Worm (Caenorhabditis elegans) whole organism, young adult: ENCODE data around the gene srh-204.

Experiments
- B0261.1 ChIP-seq: sonication (generic microtip); optimal IDR thresholded peaks from 2 replicates; lab custom pipeline; 2016; ENCODE audit warnings: mild to moderate bottlenecking, missing genetic modification characterization, moderate library complexity, missing compliant biosample characterization
- B0336.3 ChIP-seq: fragments of 200-800 bp; sonication (Bioruptor generic); IDR thresholded peaks from 2 replicates; pipeline ENCODE4 v1.3.6; 2022; ENCODE audit warnings: missing genetic modification characterization, missing compliant biosample characterization
- C17E4.6 ChIP-seq: fragments of 200-800 bp; sonication (Bioruptor generic); IDR thresholded peaks from 2 replicates; pipeline ENCODE4 v1.3.6; 2022; ENCODE audit warnings: missing genetic modification reagents, missing genetic modification characterization, missing compliant biosample characterization
- F22D6.2 ChIP-seq: sonication (generic microtip); optimal IDR thresholded peaks from 2 replicates; lab custom pipeline; 2016; ENCODE audit warnings: mild to moderate bottlenecking, missing genetic modification characterization, missing compliant biosample characterization
- K11D2.4 ChIP-seq: fragments of 200-800 bp; sonication (Bioruptor generic); IDR thresholded peaks from 2 replicates; pipeline ENCODE4 v1.3.6; 2022; ENCODE audit warnings: missing genetic modification reagents, missing genetic modification characterization, missing compliant biosample characterization
- K12H6.12 ChIP-seq: fragments of 200-800 bp; sonication (Bioruptor generic); optimal IDR thresholded peaks from 2 replicates; lab custom pipeline; 2018; ENCODE audit warnings: mild to moderate bottlenecking, missing genetic modification characterization, missing compliant biosample characterization
- Y56A3A.18 ChIP-seq: fragments of 200-800 bp; sonication (Bioruptor generic); IDR thresholded peaks from 2 replicates; pipeline ENCODE4 v1.3.6; 2022; ENCODE audit warnings: missing genetic modification reagents, missing genetic modification characterization, missing compliant biosample characterization
- aptf-2 ChIP-seq: fragments of 200-800 bp; sonication (Bioruptor generic); conservative IDR thresholded peaks from 2 replicates; pipeline ENCODE4 v1.3.6; 2022; ENCODE audit warnings: missing genetic modification reagents, missing genetic modification characterization, missing compliant biosample characterization
- ccch-3 ChIP-seq: fragments of 200-800 bp; sonication (Bioruptor generic); optimal IDR thresholded peaks from 2 replicates; lab custom pipeline; 2018; ENCODE audit warnings: mild to moderate bottlenecking, missing genetic modification characterization, missing compliant biosample characterization
- ceh-100 ChIP-seq: fragments of 200-800 bp; sonication (Bioruptor generic); IDR thresholded peaks from 2 replicates; pipeline ENCODE4 v1.3.6; 2022; ENCODE audit warnings: missing genetic modification reagents, missing genetic modification characterization, missing compliant biosample characterization
- ceh-40 ChIP-seq: fragments of 200-800 bp; sonication (Bioruptor generic); IDR thresholded peaks from 2 replicates; pipeline ENCODE4 v1.3.6; 2022; ENCODE audit warnings: missing genetic modification characterization, missing compliant biosample characterization
- ceh-91 ChIP-seq: fragments of 200-800 bp; sonication (Bioruptor generic); IDR thresholded peaks from 2 replicates; pipeline ENCODE4 v1.3.6; 2022; ENCODE audit warnings: missing genetic modification reagents, missing genetic modification characterization, missing compliant biosample characterization
- die-1 ChIP-seq: sonication (generic microtip); optimal IDR thresholded peaks from 2 replicates; lab custom pipeline; 2016; ENCODE audit warnings: missing genotype, mild to moderate bottlenecking, missing genetic modification characterization, missing compliant biosample characterization
- dpff-1 ChIP-seq: sonication (generic microtip); optimal IDR thresholded peaks from 2 replicates; lab custom pipeline; 2017; ENCODE audit warnings: mild to moderate bottlenecking, missing genetic modification characterization, missing compliant biosample characterization
- fkh-3 ChIP-seq: sonication (generic microtip); optimal IDR thresholded peaks from 2 replicates; lab custom pipeline; 2016; ENCODE audit warnings: mild to moderate bottlenecking, missing genetic modification characterization, missing compliant biosample characterization
- gei-17 ChIP-seq: fragments of 200-800 bp; sonication (Bioruptor generic); optimal IDR thresholded peaks from 2 replicates; lab custom pipeline; 2018; ENCODE audit warnings: mild to moderate bottlenecking, missing genetic modification characterization, missing compliant biosample characterization
- hlh-12 ChIP-seq: sonication (generic microtip); optimal IDR thresholded peaks from 2 replicates; lab custom pipeline; 2016; ENCODE audit warnings: missing genetic modification characterization, missing compliant biosample characterization
- hrde-1 ChIP-seq: sonication (generic microtip); optimal IDR thresholded peaks from 2 replicates; lab custom pipeline; 2016; ENCODE audit warnings: missing genetic modification characterization, mild to moderate bottlenecking, missing compliant biosample characterization, moderate library complexity, missing genotype, missing genetic modification reagents, borderline replicate concordance
- lin-26 ChIP-seq: fragments of 200-800 bp; sonication (Bioruptor generic); IDR thresholded peaks from 2 replicates; pipeline ENCODE4 v1.3.6; 2022; ENCODE audit warnings: missing genetic modification reagents, missing genetic modification characterization, missing compliant biosample characterization
- lin-40 ChIP-seq: sonication (generic microtip); optimal IDR thresholded peaks from 2 replicates; lab custom pipeline; 2016; ENCODE audit warnings: missing genetic modification characterization, mild to moderate bottlenecking, missing compliant biosample characterization, missing genotype, missing genetic modification reagents
- madf-8 ChIP-seq: fragments of 200-800 bp; sonication (Bioruptor generic); conservative IDR thresholded peaks from 2 replicates; pipeline ENCODE4 v1.3.6; 2022; ENCODE audit warnings: missing genetic modification reagents, missing genetic modification characterization, missing compliant biosample characterization
- mel-28 ChIP-seq: sonication (generic microtip); optimal IDR thresholded peaks from 2 replicates; lab custom pipeline; 2016; ENCODE audit warnings: borderline replicate concordance, mild to moderate bottlenecking, missing genetic modification characterization, missing compliant biosample characterization
- nhr-120 ChIP-seq: fragments of 200-800 bp; sonication (Bioruptor generic); IDR thresholded peaks from 2 replicates; pipeline ENCODE4 v1.3.6; 2022; ENCODE audit warnings: missing genetic modification characterization, missing compliant biosample characterization
- nhr-27 ChIP-seq: fragments of 200-800 bp; sonication (Bioruptor generic); optimal IDR thresholded peaks from 2 replicates; lab custom pipeline; 2018; ENCODE audit warnings: mild to moderate bottlenecking, missing genetic modification characterization, moderate library complexity, missing compliant biosample characterization
- rec-8 ChIP-seq, 2 experiments: sonication (generic microtip); optimal IDR thresholded peaks; 2 replicates each; lab custom pipeline; 2016; ENCODE audit warnings: mild to moderate bottlenecking in 2 of 2, missing genetic modification characterization in 2 of 2, missing genetic modification reagents in 2 of 2, missing genotype in 2 of 2, missing biosample characterization in 1 of 2, missing compliant biosample characterization in 1 of 2, moderate library complexity in 1 of 2
- repo-1 ChIP-seq: sonication (generic microtip); optimal IDR thresholded peaks from 2 replicates; lab custom pipeline; 2017; ENCODE audit warnings: mild to moderate bottlenecking, missing genetic modification characterization, missing compliant biosample characterization
- snpc-1.1 ChIP-seq: sonication (generic microtip); optimal IDR thresholded peaks from 2 replicates; lab custom pipeline; 2017; ENCODE audit warnings: missing genetic modification characterization, mild to moderate bottlenecking, missing compliant biosample characterization, antibody characterized with exemption, moderate library complexity, missing genotype, missing genetic modification reagents; ENCODE audit not compliant: insufficient read depth
- snpc-3.4 ChIP-seq: sonication (generic microtip); optimal IDR thresholded peaks from 2 replicates; lab custom pipeline; 2017; ENCODE audit warnings: missing genetic modification characterization, mild to moderate bottlenecking, missing compliant biosample characterization, antibody characterized with exemption, moderate library complexity, missing genotype, missing genetic modification reagents
- somi-1 ChIP-seq: fragments of 200-800 bp; sonication (Bioruptor generic); optimal IDR thresholded peaks from 2 replicates; lab custom pipeline; 2018; ENCODE audit warnings: mild to moderate bottlenecking, missing genetic modification characterization, missing compliant biosample characterization
- zfh-2 ChIP-seq: fragments of 200-800 bp; sonication (Bioruptor generic); conservative IDR thresholded peaks from 2 replicates; pipeline ENCODE4 v1.3.6; 2022; ENCODE audit warnings: missing genetic modification reagents, missing genetic modification characterization, missing compliant biosample characterization
- ztf-18 ChIP-seq: sonication (generic microtip); optimal IDR thresholded peaks from 2 replicates; lab custom pipeline; 2016; ENCODE audit warnings: missing genotype, mild to moderate bottlenecking, missing genetic modification characterization, missing compliant biosample characterization
- ztf-3 ChIP-seq: fragments of 200-800 bp; sonication (Bioruptor generic); optimal IDR thresholded peaks from 2 replicates; lab custom pipeline; 2018; ENCODE audit warnings: mild to moderate bottlenecking, missing genetic modification characterization, missing compliant biosample characterization
- ztf-6 ChIP-seq: fragments of 200-800 bp; sonication (Bioruptor generic); IDR thresholded peaks from 2 replicates; pipeline ENCODE4 v1.3.6; 2022; ENCODE audit warnings: missing genetic modification reagents, missing genetic modification characterization, missing compliant biosample characterization

The srh-204 gene

ce11 chrV:4242431-4242830, 2.2 kb upstream of the srh-204 start, which contains the start of gene srt-12:
Gene srt-12, minus strand, starts transcription at chrV:4242531.
- TF ChIP-seq ztf-18 = no peak

- TF ChIP-seq C17E4.6 (GFP tag; lab: Robert Waterston, UW) (no peak), somi-1 (GFP tag; lab: Kevin White, UChicago) (no peak), madf-8 (no peak), gei-17 (no peak), snpc-1.1 (tag; lab: Kevin White, UChicago) (no peak)
- TF ChIP-seq, all 124 proteins: peak for 0
Observed at ce11 chrV:4241555-4241954, 1.4 kb upstream of the srh-204 start.

ce11 chrV:4236118-4236517, 4.1 kb downstream of the srh-204 start, which contains the start of gene nlp-13:
Gene nlp-13, plus strand, starts transcription at chrV:4236418.
- TF ChIP-seq rec-8 (tag; optimal IDR thresholded peaks at IDR 0.05; lab: Kevin White, UChicago) (no peak), zfh-2 (GFP tag; lab: Robert Waterston, UW) (no peak), gei-17 (no peak), mel-28 (no peak), ztf-6 (no peak), Y56A3A.18 (GFP tag; lab: Robert Waterston, UW) (no peak), B0261.1 (tag; lab: Kevin White, UChicago) (no peak), K12H6.12 (tag; lab: Kevin White, UChicago) (no peak), hrde-1 (no peak), aptf-2 (GFP tag; lab: Robert Waterston, UW) (no peak), snpc-3.4 (tag; lab: Kevin White, UChicago) (no peak)

ce11 chrV:4219342-4219741, 20.9 kb downstream of the srh-204 start, which contains the start of gene nlp-9:
Gene nlp-9, plus strand, starts transcription at chrV:4219642.
- TF ChIP-seq ceh-100 (GFP tag; lab: Robert Waterston, UW) = no peak
- TF ChIP-seq ceh-91 (GFP tag; lab: Robert Waterston, UW) = no peak
- TF ChIP-seq nhr-27 (tag; lab: Kevin White, UChicago) = no peak
- TF ChIP-seq ccch-3 = no peak
- no peak for TF ChIP-seq die-1 (tag; lab: Kevin White, UChicago)
- TF ChIP-seq fkh-3 (tag; lab: Kevin White, UChicago) = no peak
- TF ChIP-seq lin-26 (GFP tag; lab: Robert Waterston, UW) = no peak
- no peak for TF ChIP-seq repo-1
- TF ChIP-seq B0336.3 (GFP tag; lab: Robert Waterston, UW) = no peak
- TF ChIP-seq F22D6.2 = no peak
- no peak for TF ChIP-seq nhr-120
- no peak for TF ChIP-seq ztf-3 (GFP tag; lab: Kevin White, UChicago)
- TF ChIP-seq lin-40 (tag; lab: Kevin White, UChicago) = no peak
- TF ChIP-seq hlh-12 (tag; lab: Kevin White, UChicago) = no peak
- TF ChIP-seq dpff-1 (tag; lab: Kevin White, UChicago) = no peak

- TF ChIP-seq K11D2.4 (GFP tag; lab: Robert Waterston, UW) (0 out of 2 replicates have a peak, but pooled peaks have one; percentile 31), ceh-40 (GFP tag; lab: Robert Waterston, UW) (no peak)
Observed at ce11 chrV:4218268-4218667, 21.9 kb downstream of the srh-204 start.
